Worm (Caenorhabditis elegans): ENCODE data around the gene art-1.
A peak's percentile ranks its signal among the peaks of the same experiment; 100 is the strongest.

Gene art-1

DNA sequence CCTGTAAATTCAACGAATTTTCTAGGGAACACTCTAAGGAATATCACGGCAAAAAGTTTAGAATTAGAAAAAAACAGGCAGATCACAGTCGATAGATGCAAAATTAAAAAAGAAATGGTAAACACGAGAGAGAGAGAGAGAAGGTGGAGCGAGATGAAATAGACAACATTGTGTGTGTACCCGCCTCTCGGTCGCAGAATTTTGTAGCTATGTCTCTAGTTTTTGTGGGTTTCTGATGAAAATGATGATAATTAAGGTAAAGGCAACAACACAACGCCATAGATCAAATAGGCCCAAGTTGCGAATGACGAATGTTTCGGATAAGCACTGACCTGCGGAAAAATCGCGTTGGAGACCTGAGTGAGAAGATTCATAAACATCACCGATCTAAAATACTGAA lies 1.5 kb upstream of the art-1 start, which contains the start of gene sod-1:
sod-1 (minus strand) TSS at position 387 of the 400 bp plus-strand sequence.
- no peak for TF ChIP-seq attf-3 (GFP tag; conservative IDR thresholded peaks at IDR 0.05)
- peak; percentile 11 for TF ChIP-seq ceh-27 (GFP tag; optimal IDR thresholded peaks at IDR 0.05)
- 0 out of 2 replicates have a peak, but pooled peaks have one; percentile 25 for TF ChIP-seq madf-6 (GFP tag; IDR thresholded peaks at IDR 0.05)
- peak; percentile 21 for TF ChIP-seq nhr-80 (tag; optimal IDR thresholded peaks at IDR 0.05)
- TF ChIP-seq F22D6.2 (tag; optimal IDR thresholded peaks at IDR 0.05) = no peak
- TF ChIP-seq nfyb-1 (GFP tag; IDR thresholded peaks at IDR 0.05) = 0 out of 2 replicates have a peak, but pooled peaks have one; percentile 7

- TF ChIP-seq cebp-1 (GFP tag; IDR thresholded peaks at IDR 0.05) (no peak), cebp-1 (tag; optimal IDR thresholded peaks at IDR 0.05) (peak; percentile 19), egrh-3 (GFP tag; IDR thresholded peaks at IDR 0.05) (no peak), F39B2.1 (GFP tag; IDR thresholded peaks at IDR 0.05) (no peak)
Measured at ce11 chrII:6970515-6970914, 1.5 kb downstream of the art-1 start, which contains the start of gene C15F1.5. Gene C15F1.5, minus strand, starts transcription at chrII:6970615.

DNA sequence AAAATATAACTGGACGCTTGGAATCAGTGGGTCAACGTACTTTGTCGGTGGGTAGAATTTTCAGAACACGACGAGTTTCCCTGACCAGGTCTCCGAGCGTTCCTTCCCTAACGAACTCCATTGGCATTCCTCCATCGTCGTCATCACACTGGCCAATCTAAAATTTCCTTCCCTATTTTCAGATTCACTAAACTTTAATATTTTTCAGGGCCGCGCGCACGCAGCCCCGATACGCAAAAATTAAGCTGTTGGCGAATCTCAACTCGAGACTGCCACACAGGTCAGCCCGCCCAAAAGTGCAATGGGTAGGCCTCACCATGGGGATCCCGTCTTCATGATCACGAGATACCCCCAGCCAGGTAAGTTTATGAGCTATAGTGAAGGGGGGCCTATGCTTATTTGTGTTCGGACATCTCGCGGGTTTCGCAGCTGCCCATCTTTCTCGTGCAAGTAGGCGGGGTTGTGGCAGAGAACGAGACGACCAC lies 3.8 kb downstream of the art-1 start:
- peak; percentile 59 for TF ChIP-seq tlf-1 (GFP tag; optimal IDR thresholded peaks at IDR 0.05)
- TF ChIP-seq B0035.1 (tag; optimal IDR thresholded peaks at IDR 0.05) = peak; percentile 57
- peak; percentile 78; the same call in 1 of the 2 replicates for TF ChIP-seq let-526 (GFP tag; IDR thresholded peaks at IDR 0.05)
- peak; percentile 40 for TF ChIP-seq ceh-27 (GFP tag; optimal IDR thresholded peaks at IDR 0.05)
- TF ChIP-seq F39B2.1 (GFP tag; IDR thresholded peaks at IDR 0.05) = peak; percentile 53; the same call in 1 of the 2 replicates
- TF ChIP-seq Y79H2A.3 (GFP tag; conservative IDR thresholded peaks at IDR 0.05) = 0 out of 2 replicates have a peak, but pooled peaks have one; percentile 36
- TF ChIP-seq hlh-26 (GFP tag; conservative IDR thresholded peaks at IDR 0.05) = no peak
- peak; percentile 85 for TF ChIP-seq unc-130 (GFP tag; optimal IDR thresholded peaks at IDR 0.05)
- TF ChIP-seq B0336.3 (GFP tag; IDR thresholded peaks at IDR 0.05) = peak; percentile 97
- TF ChIP-seq dox-1 (GFP tag; IDR thresholded peaks at IDR 0.05) = peak; percentile 95
- TF ChIP-seq madf-3 (GFP tag; IDR thresholded peaks at IDR 0.05) = peak; percentile 68; the same call in 1 of the 2 replicates
- TF ChIP-seq F49E8.2 (tag; optimal IDR thresholded peaks at IDR 0.05; ENCODE audit: insufficient read depth) = peak; percentile 85
- TF ChIP-seq ztf-3 (GFP tag; optimal IDR thresholded peaks at IDR 0.05) = peak; percentile 9
- TF ChIP-seq nhr-27 (tag; optimal IDR thresholded peaks at IDR 0.05) = peak; percentile 86
- TF ChIP-seq hmg-20 (GFP tag; IDR thresholded peaks at IDR 0.05) = peak; percentile 69; the same call in 1 of the 2 replicates
- TF ChIP-seq bed-1 (GFP tag; IDR thresholded peaks at IDR 0.05) = no peak
- TF ChIP-seq ztf-18 (tag; optimal IDR thresholded peaks at IDR 0.05) = peak; percentile 70
- TF ChIP-seq nfyb-1 (GFP tag; IDR thresholded peaks at IDR 0.05) = peak; percentile 93
- TF ChIP-seq egl-44 (GFP tag; IDR thresholded peaks at IDR 0.05) = peak; percentile 90
- no peak for TF ChIP-seq nfya-1 (tag; optimal IDR thresholded peaks at IDR 0.05; ENCODE audit: borderline replicate concordance, insufficient read depth)
- TF ChIP-seq madf-10 (tag; optimal IDR thresholded peaks at IDR 0.05) = peak; percentile 42
- TF ChIP-seq cebp-1 (GFP tag; IDR thresholded peaks at IDR 0.05) = no peak
- peak; percentile 62 for TF ChIP-seq cebp-1 (tag; optimal IDR thresholded peaks at IDR 0.05)
- TF ChIP-seq lin-40 (tag; optimal IDR thresholded peaks at IDR 0.05) = peak; percentile 57
- peak in 1 of 3 experiments; percentile 44 for TF ChIP-seq lin-35 (GFP tag; optimal IDR thresholded peaks at IDR 0.05)
- 0 out of 2 replicates have a peak, but pooled peaks have one; percentile 84 for TF ChIP-seq Y56A3A.18 (GFP tag; IDR thresholded peaks at IDR 0.05)
- peak; percentile 88 for TF ChIP-seq madf-6 (GFP tag; IDR thresholded peaks at IDR 0.05)
- peak; percentile 61; the same call in 1 of the 2 replicates for TF ChIP-seq cebp-2 (GFP tag; IDR thresholded peaks at IDR 0.05)
- peak; percentile 58; the same call in 1 of the 2 replicates for TF ChIP-seq nfya-2 (GFP tag; IDR thresholded peaks at IDR 0.05)
- peak; percentile 63 for TF ChIP-seq attf-5 (GFP tag; optimal IDR thresholded peaks at IDR 0.05)
- TF ChIP-seq mel-28 (tag; optimal IDR thresholded peaks at IDR 0.05; ENCODE audit: borderline replicate concordance) = peak; percentile 4
- peak; percentile 38 for TF ChIP-seq gei-17 (GFP tag; optimal IDR thresholded peaks at IDR 0.05)
- no peak; the same call in 1 of the 2 replicates for TF ChIP-seq zfh-2 (GFP tag; conservative IDR thresholded peaks at IDR 0.05)
- peak; percentile 10 for TF ChIP-seq akir-1 (GFP tag; optimal IDR thresholded peaks at IDR 0.05)
- no peak for TF ChIP-seq unc-62 (GFP tag; optimal IDR thresholded peaks at IDR 0.05)
- TF ChIP-seq egrh-3 (GFP tag; IDR thresholded peaks at IDR 0.05) = peak; percentile 74
- TF ChIP-seq hmg-1.2 (GFP tag; IDR thresholded peaks at IDR 0.05) = peak; percentile 89
- peak; percentile 35 for TF ChIP-seq ZK185.1 (tag; optimal IDR thresholded peaks at IDR 0.05; ENCODE audit: poor library complexity, severe bottlenecking)
- peak; percentile 21 for TF ChIP-seq zim-3 (tag; optimal IDR thresholded peaks at IDR 0.05)

Measured in whole organism, young adult.